Fruit fly (Drosophila melanogaster) whole organism: ENCODE measurements around the gene png.

Source experiments
- CG8478 ChIP-seq: fragments of >200 bp; optimal IDR thresholded peaks from 2 replicates; lab custom pipeline; 2018; ENCODE audit warnings: inconsistent platforms
- Dll ChIP-seq: fragments of >200 bp; optimal IDR thresholded peaks from 2 replicates; lab custom pipeline; 2017
- usp ChIP-seq: fragments of >200 bp; optimal IDR thresholded peaks from 2 replicates; lab custom pipeline; 2017; ENCODE audit warnings: missing biosample characterization, missing genetic modification characterization, mixed read lengths

dm6 chrX:1379692-1380349 lies 22.4 kb upstream of the png start:
- no peak for TF ChIP-seq usp (GFP tag; lab: Kevin White, UChicago)
- no peak for TF ChIP-seq CG8478
- TF ChIP-seq Dll = no peak
